Worm (Caenorhabditis elegans) whole organism, young adult: ENCODE data around the gene acd-4.

Experiments used
- B0035.1 ChIP-seq: sonication (generic microtip); optimal IDR thresholded peaks from 2 replicates; lab custom pipeline; 2016; ENCODE audit warnings: missing genetic modification characterization, mild to moderate bottlenecking, missing compliant biosample characterization, missing genotype, missing genetic modification reagents
- C06A6.2 ChIP-seq: fragments of 200-800 bp; sonication (Bioruptor generic); conservative IDR thresholded peaks from 2 replicates; pipeline ENCODE4 v1.3.6; 2022; ENCODE audit warnings: missing genetic modification characterization, missing compliant biosample characterization
- C17E4.6 ChIP-seq: fragments of 200-800 bp; sonication (Bioruptor generic); IDR thresholded peaks from 2 replicates; pipeline ENCODE4 v1.3.6; 2022; ENCODE audit warnings: missing genetic modification reagents, missing genetic modification characterization, missing compliant biosample characterization
- F39B2.1 ChIP-seq: fragments of 200-800 bp; sonication (Bioruptor generic); IDR thresholded peaks from 2 replicates; pipeline ENCODE4 v1.3.6; 2022; ENCODE audit warnings: missing genetic modification reagents, missing genetic modification characterization, missing compliant biosample characterization
- K11D2.4 ChIP-seq: fragments of 200-800 bp; sonication (Bioruptor generic); IDR thresholded peaks from 2 replicates; pipeline ENCODE4 v1.3.6; 2022; ENCODE audit warnings: missing genetic modification reagents, missing genetic modification characterization, missing compliant biosample characterization
- K12H6.12 ChIP-seq: fragments of 200-800 bp; sonication (Bioruptor generic); optimal IDR thresholded peaks from 2 replicates; lab custom pipeline; 2018; ENCODE audit warnings: mild to moderate bottlenecking, missing genetic modification characterization, missing compliant biosample characterization
- Y53F4B.3 ChIP-seq: fragments of 200-800 bp; sonication (Bioruptor generic); IDR thresholded peaks from 2 replicates; pipeline ENCODE4 v1.3.6; 2022; ENCODE audit warnings: missing genetic modification reagents, missing genetic modification characterization, missing compliant biosample characterization
- Y79H2A.3 ChIP-seq: fragments of 200-800 bp; sonication (Bioruptor generic); conservative IDR thresholded peaks from 2 replicates; pipeline ENCODE4 v1.3.6; 2022; ENCODE audit warnings: missing genetic modification reagents, missing genetic modification characterization, missing compliant biosample characterization
- ZK185.1 ChIP-seq: sonication (generic microtip); optimal IDR thresholded peaks from 2 replicates; lab custom pipeline; 2016; ENCODE audit warnings: mild to moderate bottlenecking, missing genetic modification characterization, missing compliant biosample characterization; ENCODE audit not compliant: poor library complexity, severe bottlenecking
- ama-1 ChIP-seq, 3 experiments: fragments of 150-350 bp in 1 of 3; sonication (generic microtip) in 2 of 3; optimal IDR thresholded peaks; 2 replicates each; lab custom pipeline; 2014 to 2018; ENCODE audit warnings: missing biosample characterization in 2 of 3, missing genetic modification characterization in 2 of 3, missing genetic modification reagents in 2 of 3
- aptf-2 ChIP-seq: fragments of 200-800 bp; sonication (Bioruptor generic); conservative IDR thresholded peaks from 2 replicates; pipeline ENCODE4 v1.3.6; 2022; ENCODE audit warnings: missing genetic modification reagents, missing genetic modification characterization, missing compliant biosample characterization
- aptf-3 ChIP-seq: fragments of 200-800 bp; sonication (Bioruptor generic); IDR thresholded peaks from 2 replicates; pipeline ENCODE4 v1.3.6; 2022; ENCODE audit warnings: missing genetic modification characterization, missing compliant biosample characterization
- atf-7 ChIP-seq: sonication (generic microtip); optimal IDR thresholded peaks from 2 replicates; lab custom pipeline; 2017; ENCODE audit warnings: mild to moderate bottlenecking, missing genetic modification characterization, missing compliant biosample characterization
- bed-1 ChIP-seq: fragments of 200-800 bp; sonication (Bioruptor generic); IDR thresholded peaks from 2 replicates; pipeline ENCODE4 v1.3.6; 2022; ENCODE audit warnings: missing genetic modification reagents, missing genetic modification characterization, missing compliant biosample characterization
- ccch-3 ChIP-seq: fragments of 200-800 bp; sonication (Bioruptor generic); optimal IDR thresholded peaks from 2 replicates; lab custom pipeline; 2018; ENCODE audit warnings: mild to moderate bottlenecking, missing genetic modification characterization, missing compliant biosample characterization
- cebp-1 ChIP-seq, 2 experiments: fragments of 200-800 bp in 1 of 2; sonication (Bioruptor generic) in 1 of 2; sonication (generic microtip) in 1 of 2; IDR thresholded peaks in 1 of 2; optimal IDR thresholded peaks in 1 of 2; 2 replicates each; pipeline versions ENCODE4 v1.3.6 to Lab custom; 2017 to 2022; ENCODE audit warnings: missing compliant biosample characterization in 2 of 2, missing genetic modification characterization in 2 of 2, mild to moderate bottlenecking in 1 of 2, missing genetic modification reagents in 1 of 2, moderate library complexity in 1 of 2
- ceh-91 ChIP-seq: fragments of 200-800 bp; sonication (Bioruptor generic); IDR thresholded peaks from 2 replicates; pipeline ENCODE4 v1.3.6; 2022; ENCODE audit warnings: missing genetic modification reagents, missing genetic modification characterization, missing compliant biosample characterization
- dox-1 ChIP-seq: fragments of 200-800 bp; sonication (Bioruptor generic); IDR thresholded peaks from 2 replicates; pipeline ENCODE4 v1.3.6; 2022; ENCODE audit warnings: missing genetic modification reagents, missing genetic modification characterization, missing compliant biosample characterization
- dpff-1 ChIP-seq: sonication (generic microtip); optimal IDR thresholded peaks from 2 replicates; lab custom pipeline; 2017; ENCODE audit warnings: mild to moderate bottlenecking, missing genetic modification characterization, missing compliant biosample characterization
- dpl-1 ChIP-seq: fragments of 150-350 bp; optimal IDR thresholded peaks from 2 replicates; lab custom pipeline; 2014; ENCODE audit warnings: missing biosample characterization, missing genetic modification reagents, missing genetic modification characterization
- egl-44 ChIP-seq: fragments of 200-800 bp; sonication (Bioruptor generic); IDR thresholded peaks from 2 replicates; pipeline ENCODE4 v1.3.6; 2022; ENCODE audit warnings: missing genetic modification reagents, missing genetic modification characterization, missing compliant biosample characterization
- ekl-4 ChIP-seq: fragments of 200-800 bp; sonication (Bioruptor generic); IDR thresholded peaks from 2 replicates; pipeline ENCODE4 v1.3.6; 2022; ENCODE audit warnings: missing genetic modification reagents, missing genetic modification characterization, missing compliant biosample characterization
- fkh-3 ChIP-seq: sonication (generic microtip); optimal IDR thresholded peaks from 2 replicates; lab custom pipeline; 2016; ENCODE audit warnings: mild to moderate bottlenecking, missing genetic modification characterization, missing compliant biosample characterization
- lag-1 ChIP-seq: fragments of 200-800 bp; sonication (Bioruptor generic); IDR thresholded peaks from 2 replicates; pipeline ENCODE4 v1.3.6; 2022; ENCODE audit warnings: missing genetic modification reagents, missing genetic modification characterization, missing compliant biosample characterization
- let-607 ChIP-seq, 2 experiments: fragments of 200-800 bp in 1 of 2; sonication (Bioruptor generic) in 1 of 2; sonication (generic microtip) in 1 of 2; optimal IDR thresholded peaks; 2 replicates each; lab custom pipeline; 2016 to 2018; ENCODE audit warnings: mild to moderate bottlenecking in 2 of 2, missing compliant biosample characterization in 2 of 2, missing genetic modification characterization in 2 of 2, moderate library complexity in 2 of 2, missing genotype in 1 of 2
- lin-35 ChIP-seq, 3 experiments: fragments of 150-350 bp in 2 of 3; sonication (generic microtip) in 1 of 3; optimal IDR thresholded peaks; 2 replicates each; lab custom pipeline; 2014 to 2018; ENCODE audit warnings: missing biosample characterization in 3 of 3, missing genetic modification characterization in 3 of 3, missing genetic modification reagents in 3 of 3
- lin-54 ChIP-seq: fragments of 200-800 bp; sonication (Bioruptor generic); optimal IDR thresholded peaks from 2 replicates; lab custom pipeline; 2018; ENCODE audit warnings: mild to moderate bottlenecking, missing genetic modification characterization, missing compliant biosample characterization
- madf-3 ChIP-seq: fragments of 200-800 bp; sonication (Bioruptor generic); IDR thresholded peaks from 2 replicates; pipeline ENCODE4 v1.3.6; 2022; ENCODE audit warnings: missing genetic modification reagents, missing genetic modification characterization, missing compliant biosample characterization
- madf-6 ChIP-seq: fragments of 200-800 bp; sonication (Bioruptor generic); IDR thresholded peaks from 2 replicates; pipeline ENCODE4 v1.3.6; 2022; ENCODE audit warnings: missing genetic modification reagents, missing genetic modification characterization, missing compliant biosample characterization
- madf-8 ChIP-seq: fragments of 200-800 bp; sonication (Bioruptor generic); conservative IDR thresholded peaks from 2 replicates; pipeline ENCODE4 v1.3.6; 2022; ENCODE audit warnings: missing genetic modification reagents, missing genetic modification characterization, missing compliant biosample characterization
- nfya-1 ChIP-seq: sonication (generic microtip); optimal IDR thresholded peaks from 2 replicates; lab custom pipeline; 2017; ENCODE audit warnings: antibody characterized with exemption, missing compliant biosample characterization, missing genetic modification characterization, borderline replicate concordance; ENCODE audit not compliant: insufficient read depth
- nhr-27 ChIP-seq: fragments of 200-800 bp; sonication (Bioruptor generic); optimal IDR thresholded peaks from 2 replicates; lab custom pipeline; 2018; ENCODE audit warnings: mild to moderate bottlenecking, missing genetic modification characterization, moderate library complexity, missing compliant biosample characterization
- nhr-80 ChIP-seq: sonication (generic microtip); optimal IDR thresholded peaks from 2 replicates; lab custom pipeline; 2016; ENCODE audit warnings: missing genetic modification characterization, missing compliant biosample characterization
- nhr-90 ChIP-seq: sonication (generic microtip); optimal IDR thresholded peaks from 2 replicates; lab custom pipeline; 2016; ENCODE audit warnings: missing genotype, mild to moderate bottlenecking, missing genetic modification characterization, missing compliant biosample characterization
- pha-4 ChIP-seq: fragments of 150-350 bp; sonication (generic microtip); optimal IDR thresholded peaks from 2 replicates; lab custom pipeline; 2014; ENCODE audit warnings: missing biosample characterization, missing genetic modification reagents, missing genetic modification characterization
- repo-1 ChIP-seq: sonication (generic microtip); optimal IDR thresholded peaks from 2 replicates; lab custom pipeline; 2017; ENCODE audit warnings: mild to moderate bottlenecking, missing genetic modification characterization, missing compliant biosample characterization
- rpc-1 ChIP-seq, 2 experiments: fragments of 150-350 bp in 1 of 2; sonication (generic microtip) in 1 of 2; optimal IDR thresholded peaks; 2 replicates each; lab custom pipeline; 2014 to 2018; ENCODE audit warnings: missing biosample characterization in 1 of 2, missing genetic modification characterization in 1 of 2, missing genetic modification reagents in 1 of 2, missing genotype in 1 of 2
- sdz-38 ChIP-seq: sonication (generic microtip); optimal IDR thresholded peaks from 2 replicates; lab custom pipeline; 2016; ENCODE audit warnings: missing genotype, missing genetic modification characterization, missing compliant biosample characterization
- snpc-4 ChIP-seq, 5 experiments: fragments of 150-350 bp in 1 of 5; sonication (generic microtip) in 4 of 5; optimal IDR thresholded peaks; 2 replicates each; lab custom pipeline; 2014 to 2018; ENCODE audit warnings: missing genetic modification characterization in 5 of 5, missing biosample characterization in 3 of 5, antibody characterized with exemption in 2 of 5, mild to moderate bottlenecking in 2 of 5, missing compliant biosample characterization in 2 of 5, missing genotype in 2 of 5, moderate library complexity in 2 of 5, missing genetic modification reagents in 1 of 5
- zim-3 ChIP-seq: sonication (generic microtip); optimal IDR thresholded peaks from 2 replicates; lab custom pipeline; 2017; ENCODE audit warnings: mild to moderate bottlenecking, missing genetic modification characterization, moderate library complexity, missing compliant biosample characterization
- ztf-18 ChIP-seq: sonication (generic microtip); optimal IDR thresholded peaks from 2 replicates; lab custom pipeline; 2016; ENCODE audit warnings: missing genotype, mild to moderate bottlenecking, missing genetic modification characterization, missing compliant biosample characterization
- ztf-25 ChIP-seq: fragments of 200-800 bp; sonication (Bioruptor generic); IDR thresholded peaks from 2 replicates; pipeline ENCODE4 v1.3.6; 2022; ENCODE audit warnings: missing genetic modification reagents, missing genetic modification characterization, missing compliant biosample characterization
- ztf-26 ChIP-seq: sonication (generic microtip); optimal IDR thresholded peaks from 2 replicates; lab custom pipeline; 2017; ENCODE audit warnings: missing genetic modification characterization, missing compliant biosample characterization
- ztf-3 ChIP-seq: fragments of 200-800 bp; sonication (Bioruptor generic); optimal IDR thresholded peaks from 2 replicates; lab custom pipeline; 2018; ENCODE audit warnings: mild to moderate bottlenecking, missing genetic modification characterization, missing compliant biosample characterization
- ztf-6 ChIP-seq: fragments of 200-800 bp; sonication (Bioruptor generic); IDR thresholded peaks from 2 replicates; pipeline ENCODE4 v1.3.6; 2022; ENCODE audit warnings: missing genetic modification reagents, missing genetic modification characterization, missing compliant biosample characterization

acd-4 gene

ce11 chrV:8606099-8606696 lies 31.8 kb upstream of the acd-4 start, which contains the start of gene vps-60 (continued):
- TF ChIP-seq cebp-1 (GFP tag; IDR thresholded peaks at IDR 0.05; lab: Robert Waterston, UW) = peak; percentile 73
- TF ChIP-seq cebp-1 (tag; optimal IDR thresholded peaks at IDR 0.05; lab: Kevin White, UChicago) = peak; percentile 92
- no peak for TF ChIP-seq aptf-2 (GFP tag; lab: Robert Waterston, UW)
- no peak for TF ChIP-seq zim-3 (tag; lab: Kevin White, UChicago)
- TF ChIP-seq ztf-18 (tag; lab: Kevin White, UChicago) = peak; percentile 68
- no peak for TF ChIP-seq B0035.1 (tag; lab: Kevin White, UChicago)
- peak; percentile 90 for TF ChIP-seq ztf-26 (tag; lab: Kevin White, UChicago)
- peak; percentile 21 for TF ChIP-seq ZK185.1 (tag; lab: Kevin White, UChicago)
- peak; percentile 89 for TF ChIP-seq dox-1 (GFP tag; lab: Robert Waterston, UW)
- no peak for TF ChIP-seq fkh-3
- TF ChIP-seq nfya-1 (tag; lab: Kevin White, UChicago) = no peak
- TF ChIP-seq madf-3 (GFP tag; lab: Robert Waterston, UW) = peak; percentile 99
- no peak for TF ChIP-seq ama-1 (optimal IDR thresholded peaks at IDR 0.05; lab: Kevin White, UChicago)
- peak in 1 of 2 experiments; percentile 11 for TF ChIP-seq ama-1 (GFP tag; optimal IDR thresholded peaks at IDR 0.05; lab: Kevin White, UChicago)
- TF ChIP-seq ekl-4 (GFP tag; lab: Robert Waterston, UW) = peak; percentile 88
- TF ChIP-seq repo-1 (tag; lab: Kevin White, UChicago) = peak; percentile 20
- TF ChIP-seq K12H6.12 = peak; percentile 92
- TF ChIP-seq pha-4 (tag; lab: Kevin White, UChicago) = peak; percentile 82
- no peak; the same call in 1 of the 2 replicates for TF ChIP-seq Y79H2A.3 (GFP tag; lab: Robert Waterston, UW)
- peak; percentile 75 for TF ChIP-seq ceh-91
- peak; percentile 8 to 77 (median 10) for TF ChIP-seq lin-35 (GFP tag; optimal IDR thresholded peaks at IDR 0.05; lab: Kevin White, UChicago)
- peak; percentile 2 for TF ChIP-seq ztf-3 (GFP tag; lab: Kevin White, UChicago)
- TF ChIP-seq aptf-3 (GFP tag; lab: Robert Waterston, UW) = no peak
- TF ChIP-seq K11D2.4 (GFP tag; lab: Robert Waterston, UW) = peak; percentile 92
- TF ChIP-seq sdz-38 (tag; lab: Kevin White, UChicago) = no peak
- no peak for TF ChIP-seq nhr-27 (tag; lab: Kevin White, UChicago)
- peak; percentile 92 for TF ChIP-seq nhr-80 (tag; lab: Kevin White, UChicago)
- TF ChIP-seq madf-6 (GFP tag; lab: Robert Waterston, UW) = peak; percentile 85
- TF ChIP-seq dpl-1 = peak; percentile 70
- no peak for TF ChIP-seq bed-1
- no peak for TF ChIP-seq Y53F4B.3 (GFP tag; lab: Robert Waterston, UW)
- 0 out of 2 replicates have a peak, but pooled peaks have one; percentile 37 for TF ChIP-seq C17E4.6 (GFP tag; lab: Robert Waterston, UW)
- no peak for TF ChIP-seq ztf-6 (GFP tag; lab: Robert Waterston, UW)
- TF ChIP-seq egl-44 (GFP tag; lab: Robert Waterston, UW) = peak; percentile 77
- peak; percentile 73 for TF ChIP-seq lin-54 (GFP tag; lab: Kevin White, UChicago)
- peak; percentile 49 for TF ChIP-seq snpc-4 (GFP tag; optimal IDR thresholded peaks at IDR 0.05; lab: Kevin White, UChicago)
- TF ChIP-seq snpc-4 (tag; optimal IDR thresholded peaks at IDR 0.05; lab: Kevin White, UChicago) = peak; percentile 69 to 80 (median 76)
- peak; percentile 95 for TF ChIP-seq atf-7 (tag; lab: Kevin White, UChicago)
- TF ChIP-seq F39B2.1 (GFP tag; lab: Robert Waterston, UW) = no peak
- peak; percentile 71; the same call in 1 of the 2 replicates for TF ChIP-seq C06A6.2 (GFP tag; lab: Robert Waterston, UW)
- no peak for TF ChIP-seq rpc-1 (optimal IDR thresholded peaks at IDR 0.05; lab: Kevin White, UChicago)
- TF ChIP-seq rpc-1 (tag; optimal IDR thresholded peaks at IDR 0.05; lab: Kevin White, UChicago) = no peak
- TF ChIP-seq ztf-25 (GFP tag; lab: Robert Waterston, UW) = no peak
- TF ChIP-seq let-607 (tag; optimal IDR thresholded peaks at IDR 0.05; lab: Kevin White, UChicago) = peak; percentile 21 to 81
- peak; percentile 48 for TF ChIP-seq nhr-90 (tag; lab: Kevin White, UChicago)
- no peak for TF ChIP-seq dpff-1 (tag; lab: Kevin White, UChicago)
- TF ChIP-seq madf-8 = no peak; the same call in 1 of the 2 replicates
- no peak for TF ChIP-seq lag-1
- no peak for TF ChIP-seq ccch-3 (GFP tag; lab: Kevin White, UChicago)
